Comparison of ENCODE assay signal across 1 fruit fly cellular context in the genomic region with DNA sequence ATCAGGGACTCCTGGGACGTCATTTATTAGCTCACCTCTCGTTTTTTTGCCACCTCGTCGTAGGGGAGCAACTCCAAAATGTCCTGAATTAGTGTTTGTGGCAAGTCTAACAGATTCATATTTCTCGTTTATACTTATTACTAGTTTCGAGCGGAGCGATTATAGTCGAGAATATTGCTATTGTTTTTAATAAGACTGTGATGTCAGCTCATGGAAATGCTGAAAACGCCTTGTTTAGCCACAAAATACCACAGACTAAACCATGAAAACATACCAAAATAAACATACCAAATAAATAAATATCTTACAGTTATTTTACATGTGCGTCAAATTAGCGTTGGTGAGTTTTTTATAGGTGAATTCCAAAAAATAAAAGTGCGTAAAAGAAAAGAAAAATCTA.
TF ChIP-seq lines count a peak whose summit lies in the region.

A gene (minus strand): TSS at position 205 of the 400 bp plus-strand sequence.

TF ChIP-seq in whole organism, embryonic, 481 proteins besides CTCF, POLR2A, EP300 and RAD21 (continued from another document):
- TF ChIP-seq emc (GFP tag; optimal IDR thresholded peaks at IDR 0.05; lab: Kevin White, UChicago) (no peak), CG31224 (GFP tag; IDR thresholded peaks at IDR 0.05; lab: Robert Waterston, UW) (no peak), CG14710 (tag; optimal IDR thresholded peaks at IDR 0.05; lab: Kevin White, UChicago) (peak; percentile 32), wek (GFP tag; optimal IDR thresholded peaks at IDR 0.05; lab: Kevin White, UChicago) (no peak), CoRest (tag; optimal IDR thresholded peaks at IDR 0.05; lab: Kevin White, UChicago) (no peak), CG7963 (GFP tag; IDR thresholded peaks at IDR 0.05; lab: Robert Waterston, UW; ENCODE audit: partially characterized antibody) (no peak), CG16813 (GFP tag; IDR thresholded peaks at IDR 0.05; lab: Robert Waterston, UW; ENCODE audit: partially characterized antibody) (0 out of 3 replicates have a peak, but pooled peaks have one; percentile 16), trem (tag; optimal IDR thresholded peaks at IDR 0.05; lab: Kevin White, UChicago) (peak; percentile 60), unc-4 (GFP tag; IDR thresholded peaks at IDR 0.05; lab: Robert Waterston, UW; ENCODE audit: partially characterized antibody) (peak; percentile 43; the same call in 1 of the 2 replicates), exex (tag; optimal IDR thresholded peaks at IDR 0.05; lab: Kevin White, UChicago) (peak; percentile 2), BEAF-32 (GFP tag; optimal IDR thresholded peaks at IDR 0.05; lab: Kevin White, UChicago) (peak; percentile 19), nmo (GFP tag; optimal IDR thresholded peaks at IDR 0.05; lab: Kevin White, UChicago) (no peak), Bgb (GFP tag; IDR thresholded peaks at IDR 0.05; lab: Robert Waterston, UW; ENCODE audit: partially characterized antibody) (no peak; the same call in 1 of the 2 replicates), sug (tag; optimal IDR thresholded peaks at IDR 0.05; lab: Kevin White, UChicago) (no peak), Dp (GFP tag; optimal IDR thresholded peaks at IDR 0.05; lab: Kevin White, UChicago) (peak; percentile 55), Stat92E (GFP tag; optimal IDR thresholded peaks at IDR 0.05; lab: Kevin White, UChicago) (peak in 1 of 3 experiments; percentile 56), sens-2 (GFP tag; IDR thresholded peaks at IDR 0.05; lab: Robert Waterston, UW) (no peak), CG7745 (tag; optimal IDR thresholded peaks at IDR 0.05; lab: Kevin White, UChicago) (no peak), crp (GFP tag; optimal IDR thresholded peaks at IDR 0.05; lab: Kevin White, UChicago) (no peak), pzg (GFP tag; optimal IDR thresholded peaks at IDR 0.05; lab: Kevin White, UChicago) (peak; percentile 86), cato (GFP tag; optimal IDR thresholded peaks at IDR 0.05; lab: Kevin White, UChicago; ENCODE audit: borderline replicate concordance) (no peak), sens (GFP tag; lab: Kevin White, UChicago) (peak; percentile 70), CG14050 (GFP tag; IDR thresholded peaks at IDR 0.05; lab: Robert Waterston, UW) (no peak), zf30C (GFP tag; optimal IDR thresholded peaks at IDR 0.05; lab: Kevin White, UChicago) (no peak), PHDP (tag; optimal IDR thresholded peaks at IDR 0.05; lab: Kevin White, UChicago) (no peak), nom (GFP tag; optimal IDR thresholded peaks at IDR 0.05; lab: Kevin White, UChicago) (no peak), CG6854 (GFP tag; optimal IDR thresholded peaks at IDR 0.05; lab: Kevin White, UChicago) (peak; percentile 13), BtbVII (GFP tag; optimal IDR thresholded peaks at IDR 0.05; lab: Kevin White, UChicago) (no peak), CG10654 (GFP tag; optimal IDR thresholded peaks at IDR 0.05; lab: Kevin White, UChicago) (no peak), ci (GFP tag; IDR thresholded peaks at IDR 0.05; lab: Robert Waterston, UW) (no peak; the same call in 2 of the 3 replicates), CG12391 (tag; optimal IDR thresholded peaks at IDR 0.05; lab: Kevin White, UChicago) (peak; percentile 20), CG10543 (GFP tag; optimal IDR thresholded peaks at IDR 0.05; lab: Kevin White, UChicago) (no peak), dmrt99B (tag; optimal IDR thresholded peaks at IDR 0.05; lab: Kevin White, UChicago) (no peak), CG8924 (tag; optimal IDR thresholded peaks at IDR 0.05; lab: Kevin White, UChicago) (peak; percentile 38), ab (GFP tag; optimal IDR thresholded peaks at IDR 0.05; lab: Kevin White, UChicago) (no peak), CG15601 (tag; optimal IDR thresholded peaks at IDR 0.05; lab: Kevin White, UChicago) (peak; percentile 20), CG11247 (GFP tag; IDR thresholded peaks at IDR 0.05; lab: Robert Waterston, UW) (no peak), Side (GFP tag; optimal IDR thresholded peaks at IDR 0.05; lab: Kevin White, UChicago) (no peak), Lpt (GFP tag; optimal IDR thresholded peaks at IDR 0.05; lab: Kevin White, UChicago) (no peak), Myb (GFP tag; optimal IDR thresholded peaks at IDR 0.05; lab: Kevin White, UChicago) (peak; percentile 17), CG4617 (GFP tag; optimal IDR thresholded peaks at IDR 0.05; lab: Kevin White, UChicago; ENCODE audit: borderline replicate concordance) (peak; percentile 77), gfzf (GFP tag; optimal IDR thresholded peaks at IDR 0.05; lab: Kevin White, UChicago) (peak; percentile 92), YL-1 (GFP tag; optimal IDR thresholded peaks at IDR 0.05; lab: Kevin White, UChicago) (peak; percentile 63), nerfin-1 (tag; optimal IDR thresholded peaks at IDR 0.05; lab: Kevin White, UChicago) (peak; percentile 88), Max (GFP tag; optimal IDR thresholded peaks at IDR 0.05; lab: Kevin White, UChicago) (no peak), Dip3 (GFP tag; optimal IDR thresholded peaks at IDR 0.05; lab: Kevin White, UChicago) (no peak), hth (optimal IDR thresholded peaks at IDR 0.05; lab: Kevin White, UChicago) (no peak), CG6683 (GFP tag; optimal IDR thresholded peaks at IDR 0.05; lab: Kevin White, UChicago) (no peak), crol (GFP tag; IDR thresholded peaks at IDR 0.05; lab: Robert Waterston, UW) (no peak), Doc3 (GFP tag; IDR thresholded peaks at IDR 0.05; lab: Robert Waterston, UW; ENCODE audit: partially characterized antibody) (no peak), CG6689 (GFP tag; IDR thresholded peaks at IDR 0.05; lab: Robert Waterston, UW) (no peak), fd96Cb (tag; optimal IDR thresholded peaks at IDR 0.05; lab: Kevin White, UChicago) (no peak), CG17912 (GFP tag; optimal IDR thresholded peaks at IDR 0.05; lab: Kevin White, UChicago) (no peak), ase (GFP tag; IDR thresholded peaks at IDR 0.05; lab: Robert Waterston, UW) (no peak), ind (GFP tag; optimal IDR thresholded peaks at IDR 0.05; lab: Kevin White, UChicago) (no peak), Nf-YB (GFP tag; optimal IDR thresholded peaks at IDR 0.05; lab: Kevin White, UChicago) (no peak), CG34376 (GFP tag; optimal IDR thresholded peaks at IDR 0.05; lab: Kevin White, UChicago) (no peak), danr (GFP tag; IDR thresholded peaks at IDR 0.05; lab: Robert Waterston, UW) (no peak), otp (GFP tag; IDR thresholded peaks at IDR 0.05; lab: Robert Waterston, UW) (no peak), CG42726 (GFP tag; IDR thresholded peaks at IDR 0.05; lab: Robert Waterston, UW; ENCODE audit: partially characterized antibody) (no peak), hbn (GFP tag; IDR thresholded peaks at IDR 0.05; lab: Robert Waterston, UW; ENCODE audit: partially characterized antibody) (peak; percentile 33; the same call in 1 of the 2 replicates), Pdp1 (GFP tag; optimal IDR thresholded peaks at IDR 0.05; lab: Kevin White, UChicago) (peak in 1 of 2 experiments; percentile 18), HLHmδ (GFP tag; optimal IDR thresholded peaks at IDR 0.05; lab: Kevin White, UChicago) (no peak), Rfx (GFP tag; IDR thresholded peaks at IDR 0.05; lab: Robert Waterston, UW) (no peak), MESR4 (GFP tag; optimal IDR thresholded peaks at IDR 0.05; lab: Kevin White, UChicago) (peak; percentile 85), Ets97D (GFP tag; optimal IDR thresholded peaks at IDR 0.05; lab: Kevin White, UChicago) (peak; percentile 38), Dek (tag; optimal IDR thresholded peaks at IDR 0.05; lab: Kevin White, UChicago) (no peak), Fer1 (GFP tag; optimal IDR thresholded peaks at IDR 0.05; lab: Kevin White, UChicago) (peak; percentile 34), Sin3A (optimal IDR thresholded peaks at IDR 0.05; lab: Kevin White, UChicago) (no peak), oc (tag; optimal IDR thresholded peaks at IDR 0.05; lab: Kevin White, UChicago) (no peak), E2f2 (GFP tag; IDR thresholded peaks at IDR 0.05; lab: Robert Waterston, UW) (peak; percentile 57; the same call in 1 of the 2 replicates), Poxn (GFP tag; IDR thresholded peaks at IDR 0.05; lab: Robert Waterston, UW) (no peak), gem (tag; optimal IDR thresholded peaks at IDR 0.05; lab: Kevin White, UChicago) (no peak), en (GFP tag; optimal IDR thresholded peaks at IDR 0.05; lab: Kevin White, UChicago) (no peak), lola (GFP tag; optimal IDR thresholded peaks at IDR 0.05; lab: Kevin White, UChicago) (no peak), CG2712 (tag; optimal IDR thresholded peaks at IDR 0.05; lab: Kevin White, UChicago) (peak; percentile 36), amos (GFP tag; IDR thresholded peaks at IDR 0.05; lab: Robert Waterston, UW; ENCODE audit: partially characterized antibody) (no peak), HHEX (GFP tag; optimal IDR thresholded peaks at IDR 0.05; lab: Kevin White, UChicago) (no peak), CG1647 (GFP tag; optimal IDR thresholded peaks at IDR 0.05; lab: Kevin White, UChicago) (no peak), toy (GFP tag; IDR thresholded peaks at IDR 0.05; lab: Robert Waterston, UW) (no peak), Med (GFP tag; lab: Kevin White, UChicago) (peak; percentile 68), jumu (GFP tag; optimal IDR thresholded peaks at IDR 0.05; lab: Kevin White, UChicago) (no peak), so (GFP tag; IDR thresholded peaks at IDR 0.05; lab: Robert Waterston, UW) (no peak), Atf6 (GFP tag; IDR thresholded peaks at IDR 0.05; lab: Robert Waterston, UW) (no peak)
